Worm (Caenorhabditis elegans) whole organism, L1 larva: Measurements from ENCODE around the gene C36B7.2.

Experiments
- C16A3.4 ChIP-seq: fragments of 150-350 bp; optimal IDR thresholded peaks from 2 replicates; lab custom pipeline; 2014; ENCODE audit warnings: missing biosample characterization, missing genetic modification characterization
- F16B12.6 ChIP-seq: fragments of 150-350 bp; optimal IDR thresholded peaks from 2 replicates; lab custom pipeline; 2014; ENCODE audit warnings: missing biosample characterization, missing genetic modification characterization
- aha-1 ChIP-seq: fragments of 150-350 bp; optimal IDR thresholded peaks from 2 replicates; lab custom pipeline; 2014; ENCODE audit warnings: missing biosample characterization, missing genetic modification characterization
- alr-1 ChIP-seq: fragments of 200-800 bp; sonication (Bioruptor generic); optimal IDR thresholded peaks from 2 replicates; lab custom pipeline; 2018; ENCODE audit warnings: borderline replicate concordance, mild to moderate bottlenecking, missing genetic modification characterization, missing compliant biosample characterization
- aly-2 ChIP-seq: fragments of 150-350 bp; optimal IDR thresholded peaks from 2 replicates; lab custom pipeline; 2014; ENCODE audit warnings: missing biosample characterization, missing genetic modification characterization
- ama-1 ChIP-seq: fragments of 150-350 bp; optimal IDR thresholded peaks from 2 replicates; lab custom pipeline; 2014
- ceh-63 ChIP-seq: fragments of 200-800 bp; sonication (Bioruptor generic); optimal IDR thresholded peaks from 2 replicates; lab custom pipeline; 2018; ENCODE audit warnings: mild to moderate bottlenecking, missing genetic modification characterization, missing compliant biosample characterization
- ceh-82 ChIP-seq, 3 experiments: fragments of 150-350 bp in 1 of 3; sonication (generic microtip) in 2 of 3; optimal IDR thresholded peaks; 2 replicates each; lab custom pipeline; 2014 to 2017; ENCODE audit warnings: missing biosample characterization in 3 of 3, missing genetic modification characterization in 3 of 3
- ces-1 ChIP-seq: fragments of 150-350 bp; optimal IDR thresholded peaks from 2 replicates; lab custom pipeline; 2014; ENCODE audit warnings: missing biosample characterization, missing genetic modification reagents, missing genetic modification characterization
- efl-1 ChIP-seq, 4 experiments: fragments of 150-350 bp; optimal IDR thresholded peaks in 3 of 4; peaks in 1 of 4; 1 replicate in 1 of 4; 2 replicates in 3 of 4; lab custom pipeline; 2014; ENCODE audit warnings: missing biosample characterization in 2 of 4, missing genetic modification characterization in 2 of 4, missing genetic modification reagents in 2 of 4
- elt-2 ChIP-seq: sonication (generic microtip); optimal IDR thresholded peaks from 2 replicates; lab custom pipeline; 2016; ENCODE audit warnings: missing genetic modification characterization, mild to moderate bottlenecking, inconsistent platforms, missing compliant biosample characterization, missing genetic modification reagents
- elt-3 ChIP-seq, 6 experiments: fragments of 150-350 bp in 1 of 6; sonication (generic microtip); optimal IDR thresholded peaks; 2 replicates each; lab custom pipeline; 2017 to 2018; ENCODE audit warnings: missing biosample characterization in 6 of 6, missing genetic modification characterization in 6 of 6, inconsistent platforms in 1 of 6
- ets-5 ChIP-seq: fragments of 200-800 bp; sonication (Bioruptor generic); IDR thresholded peaks from 2 replicates; pipeline ENCODE4 v1.3.6; 2022; ENCODE audit warnings: missing genetic modification characterization, missing compliant biosample characterization
- fkh-10 ChIP-seq: sonication (generic microtip); optimal IDR thresholded peaks from 2 replicates; lab custom pipeline; 2017; ENCODE audit warnings: missing biosample characterization, missing genetic modification reagents, missing genetic modification characterization
- fkh-8 ChIP-seq: sonication (generic microtip); optimal IDR thresholded peaks from 2 replicates; lab custom pipeline; 2016; ENCODE audit warnings: mild to moderate bottlenecking, missing genetic modification characterization, missing compliant biosample characterization
- fos-1 ChIP-seq: fragments of 150-350 bp; optimal IDR thresholded peaks from 2 replicates; lab custom pipeline; 2014; ENCODE audit warnings: missing biosample characterization, missing genetic modification characterization
- grh-1 ChIP-seq: fragments of 200-800 bp; sonication (Bioruptor generic); IDR thresholded peaks from 2 replicates; pipeline ENCODE4 v1.3.6; 2022; ENCODE audit warnings: missing genetic modification reagents, missing genetic modification characterization, missing compliant biosample characterization
- hpl-2 ChIP-seq: fragments of 150-350 bp; optimal IDR thresholded peaks from 2 replicates; lab custom pipeline; 2014; ENCODE audit warnings: missing biosample characterization, missing genetic modification reagents, missing genetic modification characterization
- irx-1 ChIP-seq: sonication (generic microtip); optimal IDR thresholded peaks from 2 replicates; lab custom pipeline; 2016; ENCODE audit warnings: missing genetic modification characterization, missing compliant biosample characterization
- isw-1 ChIP-seq: fragments of 200-800 bp; sonication (Bioruptor generic); IDR thresholded peaks from 2 replicates; pipeline ENCODE4 v1.3.6; 2022; ENCODE audit warnings: missing genetic modification characterization, missing compliant biosample characterization
- lin-13 ChIP-seq: fragments of 150-350 bp; optimal IDR thresholded peaks from 2 replicates; lab custom pipeline; 2014; ENCODE audit warnings: missing biosample characterization, missing genetic modification reagents, missing genetic modification characterization
- lin-35 ChIP-seq, 2 experiments: fragments of 150-350 bp; optimal IDR thresholded peaks; 2 replicates each; lab custom pipeline; 2014; ENCODE audit warnings: missing biosample characterization in 2 of 2, missing genetic modification characterization in 2 of 2, missing genetic modification reagents in 2 of 2
- lin-39 ChIP-seq: fragments of 150-350 bp; optimal IDR thresholded peaks from 2 replicates; lab custom pipeline; 2014; ENCODE audit warnings: missing biosample characterization, missing genetic modification reagents, missing genetic modification characterization
- lir-3 ChIP-seq: sonication (generic microtip); optimal IDR thresholded peaks from 2 replicates; lab custom pipeline; 2016; ENCODE audit warnings: mild to moderate bottlenecking, missing genetic modification characterization, moderate library complexity, missing compliant biosample characterization; ENCODE audit not compliant: poor library complexity
- lsy-2 ChIP-seq, 2 experiments: fragments of 150-350 bp; optimal IDR thresholded peaks; 2 replicates each; lab custom pipeline; 2014; ENCODE audit warnings: missing biosample characterization in 2 of 2, missing genetic modification characterization in 2 of 2
- mab-9 ChIP-seq: fragments of 200-800 bp; sonication (Bioruptor generic); IDR thresholded peaks from 2 replicates; pipeline ENCODE4 v1.3.6; 2022; ENCODE audit warnings: missing genetic modification reagents, missing genetic modification characterization, missing compliant biosample characterization
- mep-1 ChIP-seq: fragments of 150-350 bp; optimal IDR thresholded peaks from 2 replicates; lab custom pipeline; 2014; ENCODE audit warnings: missing biosample characterization, missing genetic modification characterization
- nhr-11 ChIP-seq: fragments of 150-350 bp; optimal IDR thresholded peaks from 2 replicates; lab custom pipeline; 2014; ENCODE audit warnings: missing biosample characterization, missing genetic modification characterization
- nhr-47 ChIP-seq: sonication (generic microtip); optimal IDR thresholded peaks from 2 replicates; lab custom pipeline; 2016; ENCODE audit warnings: mild to moderate bottlenecking, missing genetic modification characterization, moderate library complexity, missing compliant biosample characterization
- nhr-71 ChIP-seq: sonication (generic microtip); optimal IDR thresholded peaks from 2 replicates; lab custom pipeline; 2016; ENCODE audit warnings: mild to moderate bottlenecking, missing genetic modification characterization, moderate library complexity, missing compliant biosample characterization
- nhr-77 ChIP-seq: fragments of 150-350 bp; optimal IDR thresholded peaks from 2 replicates; lab custom pipeline; 2014; ENCODE audit warnings: missing biosample characterization, missing genetic modification characterization
- nhr-84 ChIP-seq: sonication (generic microtip); optimal IDR thresholded peaks from 2 replicates; lab custom pipeline; 2017; ENCODE audit warnings: missing biosample characterization, missing genetic modification characterization
- nhr-85 ChIP-seq: sonication (generic microtip); peaks from one replicate; lab custom pipeline; 2016; ENCODE audit warnings: missing genetic modification characterization, inconsistent platforms, missing compliant biosample characterization
- nhr-90 ChIP-seq: sonication (generic microtip); optimal IDR thresholded peaks from 2 replicates; lab custom pipeline; 2016; ENCODE audit warnings: mild to moderate bottlenecking, missing genetic modification characterization, missing compliant biosample characterization; ENCODE audit not compliant: poor library complexity
- pax-3 ChIP-seq: fragments of 200-800 bp; sonication (Bioruptor generic); optimal IDR thresholded peaks from 2 replicates; lab custom pipeline; 2018; ENCODE audit warnings: mild to moderate bottlenecking, missing genetic modification characterization, moderate library complexity, missing compliant biosample characterization
- pqm-1 ChIP-seq: sonication (generic microtip); optimal IDR thresholded peaks from 3 replicates; lab custom pipeline; 2017; ENCODE audit warnings: missing biosample characterization, missing genetic modification characterization
- rnt-1 ChIP-seq: sonication (generic microtip); optimal IDR thresholded peaks from 2 replicates; lab custom pipeline; 2016; ENCODE audit warnings: mild to moderate bottlenecking, missing genetic modification characterization, moderate library complexity, missing compliant biosample characterization
- skn-1 ChIP-seq: fragments of 150-350 bp; optimal IDR thresholded peaks from 2 replicates; lab custom pipeline; 2014; ENCODE audit warnings: missing biosample characterization, missing genetic modification characterization
- snpc-4 ChIP-seq: fragments of 150-350 bp; optimal IDR thresholded peaks from 2 replicates; lab custom pipeline; 2014; ENCODE audit warnings: missing biosample characterization, missing genetic modification characterization
- snu-23 ChIP-seq: sonication (generic microtip); optimal IDR thresholded peaks from 2 replicates; lab custom pipeline; 2016; ENCODE audit warnings: missing genetic modification characterization, missing compliant biosample characterization
- sox-4 ChIP-seq: sonication (generic microtip); optimal IDR thresholded peaks from 2 replicates; lab custom pipeline; 2016; ENCODE audit warnings: missing genetic modification characterization, missing compliant biosample characterization
- sptf-1 ChIP-seq: fragments of 150-350 bp; optimal IDR thresholded peaks from 2 replicates; lab custom pipeline; 2014; ENCODE audit warnings: missing biosample characterization, missing genetic modification characterization
- sup-37 ChIP-seq: fragments of 200-800 bp; sonication (Bioruptor generic); optimal IDR thresholded peaks from 2 replicates; lab custom pipeline; 2018; ENCODE audit warnings: mild to moderate bottlenecking, missing genetic modification characterization, missing compliant biosample characterization
- swsn-7 ChIP-seq: sonication (generic microtip); optimal IDR thresholded peaks from 2 replicates; lab custom pipeline; 2016; ENCODE audit warnings: missing genetic modification characterization, missing compliant biosample characterization
- tbx-2 ChIP-seq: sonication (generic microtip); optimal IDR thresholded peaks from 2 replicates; lab custom pipeline; 2016; ENCODE audit warnings: missing genetic modification characterization, missing compliant biosample characterization
- tlp-1 ChIP-seq: fragments of 150-350 bp; optimal IDR thresholded peaks from 2 replicates; lab custom pipeline; 2014; ENCODE audit warnings: missing biosample characterization, missing genetic modification characterization
- unc-130 ChIP-seq: fragments of 150-350 bp; optimal IDR thresholded peaks from 2 replicates; lab custom pipeline; 2017; ENCODE audit warnings: missing biosample characterization, missing genetic modification characterization, inconsistent platforms
- unc-62 ChIP-seq: fragments of 150-350 bp; optimal IDR thresholded peaks from 2 replicates; lab custom pipeline; 2014; ENCODE audit warnings: missing biosample characterization, missing genetic modification reagents, missing genetic modification characterization
- unc-86 ChIP-seq: sonication (generic microtip); optimal IDR thresholded peaks from 2 replicates; lab custom pipeline; 2016; ENCODE audit warnings: missing genetic modification characterization, missing compliant biosample characterization
- vab-15 ChIP-seq: sonication (generic microtip); optimal IDR thresholded peaks from 2 replicates; lab custom pipeline; 2017; ENCODE audit warnings: missing genotype, mild to moderate bottlenecking, missing genetic modification characterization, missing compliant biosample characterization
- zag-1 ChIP-seq: fragments of 150-350 bp; optimal IDR thresholded peaks from 2 replicates; lab custom pipeline; 2014; ENCODE audit warnings: missing biosample characterization, missing genetic modification characterization
- ztf-4 ChIP-seq: fragments of 150-350 bp; optimal IDR thresholded peaks from 2 replicates; lab custom pipeline; 2014; ENCODE audit warnings: missing biosample characterization, missing genetic modification characterization

The C36B7.2 gene

ce11 chrX:7099049-7099448 lies 7.2 kb upstream of the C36B7.2 start:
- TF ChIP-seq efl-1 (optimal IDR thresholded peaks at IDR 0.05; lab: Kevin White, UChicago) (no peak), efl-1 (GFP tag; optimal IDR thresholded peaks at IDR 0.05 in 1 of 2; lab: Kevin White, UChicago) (peak in 1 of 2 experiments; percentile 84), ama-1 (lab: Kevin White, UChicago) (no peak)

DNA sequence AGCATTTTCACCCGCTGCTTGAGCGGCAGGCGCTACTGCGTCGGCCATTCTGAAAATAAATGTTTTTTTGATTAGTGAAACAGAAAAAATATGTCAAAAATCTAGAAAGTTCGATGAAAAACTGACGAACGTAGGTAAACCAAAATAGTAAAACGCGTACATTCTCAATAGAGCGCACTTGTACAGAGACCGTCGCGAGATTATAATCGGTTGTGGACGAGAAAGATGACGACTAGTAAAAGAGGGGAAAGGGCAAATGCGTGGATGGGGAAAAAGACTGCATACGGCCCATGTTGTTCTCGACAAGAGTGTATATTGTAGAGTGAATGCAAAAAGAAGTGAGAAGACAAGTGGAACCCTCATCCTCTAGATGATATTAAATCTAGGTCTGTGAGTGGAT lies 5.9 kb upstream of the C36B7.2 start, which contains the start of gene C36B7.6:
TSS of gene C36B7.6 (minus strand) at position 49 of the 400 bp plus-strand sequence.
- TF ChIP-seq lin-39 = no peak
- TF ChIP-seq lsy-2 (tag; optimal IDR thresholded peaks at IDR 0.05; lab: Kevin White, UChicago) = peak in 1 of 2 experiments; percentile 49
- TF ChIP-seq aly-2 (tag; lab: Kevin White, UChicago) = no peak
- TF ChIP-seq aha-1 (tag; lab: Kevin White, UChicago) = no peak
- no peak for TF ChIP-seq snpc-4 (tag; lab: Kevin White, UChicago)
- peak; percentile 17 to 65 for TF ChIP-seq lin-35 (GFP tag; optimal IDR thresholded peaks at IDR 0.05; lab: Kevin White, UChicago)
- TF ChIP-seq rnt-1 (tag; lab: Kevin White, UChicago) = no peak
- TF ChIP-seq pax-3 (tag; lab: Kevin White, UChicago) = no peak
- TF ChIP-seq sox-4 (tag; lab: Kevin White, UChicago) = no peak
- TF ChIP-seq mep-1 = peak; percentile 60
- no peak for TF ChIP-seq fos-1 (tag; lab: Kevin White, UChicago)
- TF ChIP-seq sup-37 (GFP tag; lab: Kevin White, UChicago) = no peak
- no peak for TF ChIP-seq ceh-63 (GFP tag; lab: Kevin White, UChicago)
- TF ChIP-seq tlp-1 (tag; lab: Kevin White, UChicago) = no peak
- no peak for TF ChIP-seq sptf-1 (tag; lab: Kevin White, UChicago)
- TF ChIP-seq nhr-11 (tag; lab: Kevin White, UChicago) = no peak
- no peak for TF ChIP-seq hpl-2 (GFP tag; lab: Kevin White, UChicago)
- TF ChIP-seq efl-1 (optimal IDR thresholded peaks at IDR 0.05; lab: Kevin White, UChicago) = peak in 1 of 2 experiments; percentile 14
- TF ChIP-seq efl-1 (GFP tag; optimal IDR thresholded peaks at IDR 0.05 in 1 of 2; lab: Kevin White, UChicago) = peak in 1 of 2 experiments; percentile 1
- TF ChIP-seq elt-3 (tag; optimal IDR thresholded peaks at IDR 0.05; lab: Kevin White, UChicago) = no peak
- TF ChIP-seq nhr-90 (tag; lab: Kevin White, UChicago) = peak; percentile 7
- no peak for TF ChIP-seq fkh-10
- no peak for TF ChIP-seq lir-3 (tag; lab: Kevin White, UChicago)
- TF ChIP-seq snu-23 (GFP tag; lab: Kevin White, UChicago) = peak; percentile 53
- TF ChIP-seq irx-1 (tag; lab: Kevin White, UChicago) = no peak
- no peak for TF ChIP-seq tbx-2 (tag; lab: Kevin White, UChicago)
- TF ChIP-seq mab-9 (GFP tag; lab: Robert Waterston, UW) = no peak
- no peak for TF ChIP-seq nhr-77 (tag; lab: Kevin White, UChicago)
- TF ChIP-seq vab-15 (tag; lab: Kevin White, UChicago) = no peak
- TF ChIP-seq pqm-1 (tag; lab: Kevin White, UChicago) = no peak
- peak; percentile 45 for TF ChIP-seq C16A3.4 (tag; lab: Kevin White, UChicago)
- no peak for TF ChIP-seq ces-1 (GFP tag; lab: Kevin White, UChicago)
- TF ChIP-seq unc-86 (tag; lab: Kevin White, UChicago) = no peak
- no peak for TF ChIP-seq nhr-84
- TF ChIP-seq unc-62 (GFP tag; lab: Kevin White, UChicago) = no peak
- peak in 1 of 3 experiments; percentile 20 for TF ChIP-seq ceh-82 (tag; optimal IDR thresholded peaks at IDR 0.05; lab: Kevin White, UChicago)
- no peak for TF ChIP-seq swsn-7 (tag; lab: Kevin White, UChicago)
- no peak for TF ChIP-seq isw-1 (GFP tag; lab: Robert Waterston, UW)
- TF ChIP-seq lin-13 (GFP tag; lab: Kevin White, UChicago) = no peak
- no peak for TF ChIP-seq elt-2 (tag; lab: Kevin White, UChicago)
- no peak for TF ChIP-seq fkh-8 (tag; lab: Kevin White, UChicago)
- no peak for TF ChIP-seq ztf-4 (tag; lab: Kevin White, UChicago)
- no peak for TF ChIP-seq nhr-85
- TF ChIP-seq nhr-71 (tag; lab: Kevin White, UChicago) = no peak
- no peak for TF ChIP-seq F16B12.6
- TF ChIP-seq ets-5 (GFP tag; lab: Robert Waterston, UW) = no peak
- TF ChIP-seq nhr-47 (tag; lab: Kevin White, UChicago) = no peak
- TF ChIP-seq unc-130 = peak; percentile 0
- TF ChIP-seq skn-1 (tag; lab: Kevin White, UChicago) = no peak
- TF ChIP-seq alr-1 (tag; lab: Kevin White, UChicago) = no peak
- no peak for TF ChIP-seq grh-1 (GFP tag; lab: Robert Waterston, UW)
- TF ChIP-seq zag-1 (tag; lab: Kevin White, UChicago) = no peak
